Worm (Caenorhabditis elegans) whole organism, L4/young adult: ENCODE measurements around the gene T15H9.4.

ENCODE experiments used
- W03F9.2 ChIP-seq: fragments of 150-350 bp; optimal IDR thresholded peaks from 2 replicates; lab custom pipeline; 2014; ENCODE audit warnings: missing biosample characterization, missing genetic modification characterization
- dao-5 ChIP-seq: sonication (generic microtip); optimal IDR thresholded peaks from 2 replicates; lab custom pipeline; 2016; ENCODE audit warnings: missing genotype, missing genetic modification characterization, moderate library complexity, missing compliant biosample characterization
- him-1 ChIP-seq: sonication (generic microtip); optimal IDR thresholded peaks from 2 replicates; lab custom pipeline; 2016; ENCODE audit warnings: missing genotype, missing genetic modification reagents, missing genetic modification characterization, missing compliant biosample characterization

ce11 chrII:9604685-9605084, 7.0 kb upstream of the T15H9.4 start:
- TF ChIP-seq him-1 (tag; lab: Kevin White, UChicago) (no peak), W03F9.2 (tag; lab: Kevin White, UChicago) (no peak), dao-5 (tag; lab: Kevin White, UChicago) (no peak)
